Worm (Caenorhabditis elegans) whole organism, late embryonic: ENCODE measurements around the gene srh-208.
"Not testable (repeated sequence)": the region's sequence is repeated elsewhere in the genome, so short reads cannot be mapped to it uniquely, and the experiment has no call there.

Experiments
- K02D7.2 ChIP-seq: sonication (generic microtip); optimal IDR thresholded peaks from 2 replicates; lab custom pipeline; 2017; ENCODE audit warnings: mild to moderate bottlenecking, missing genetic modification characterization, missing compliant biosample characterization
- T23F11.4 ChIP-seq: fragments of 200-800 bp; sonication (Bioruptor generic); optimal IDR thresholded peaks from 2 replicates; lab custom pipeline; 2018; ENCODE audit warnings: mild to moderate bottlenecking, missing genetic modification characterization, missing compliant biosample characterization
- ahr-1 ChIP-seq: sonication (generic microtip); optimal IDR thresholded peaks from 2 replicates; lab custom pipeline; 2016; ENCODE audit warnings: missing genetic modification characterization, missing compliant biosample characterization
- ceh-14 ChIP-seq: sonication (generic microtip); optimal IDR thresholded peaks from 2 replicates; lab custom pipeline; 2016; ENCODE audit warnings: missing genotype, missing genetic modification characterization, missing compliant biosample characterization
- ceh-18 ChIP-seq: sonication (generic microtip); optimal IDR thresholded peaks from 2 replicates; lab custom pipeline; 2016; ENCODE audit warnings: missing genetic modification characterization, missing compliant biosample characterization
- ceh-22 ChIP-seq: sonication (generic microtip); optimal IDR thresholded peaks from 2 replicates; lab custom pipeline; 2017; ENCODE audit warnings: missing biosample characterization, missing genetic modification characterization
- ceh-24 ChIP-seq: sonication (generic microtip); optimal IDR thresholded peaks from 2 replicates; lab custom pipeline; 2016; ENCODE audit warnings: mild to moderate bottlenecking, missing genetic modification characterization, missing compliant biosample characterization
- ceh-30 ChIP-seq: fragments of 150-350 bp; optimal IDR thresholded peaks from 2 replicates; lab custom pipeline; 2014; ENCODE audit warnings: missing biosample characterization, missing genetic modification characterization
- ceh-31 ChIP-seq: sonication (generic microtip); optimal IDR thresholded peaks from 2 replicates; lab custom pipeline; 2016; ENCODE audit warnings: missing genetic modification characterization, missing compliant biosample characterization
- ceh-34 ChIP-seq: sonication (generic microtip); optimal IDR thresholded peaks from 2 replicates; lab custom pipeline; 2016; ENCODE audit warnings: mild to moderate bottlenecking, missing genetic modification characterization, missing compliant biosample characterization
- ceh-48 ChIP-seq: sonication (generic microtip); optimal IDR thresholded peaks from 2 replicates; lab custom pipeline; 2016; ENCODE audit warnings: missing genetic modification characterization, inconsistent platforms, missing compliant biosample characterization
- ceh-6 ChIP-seq: fragments of 200-800 bp; sonication (Bioruptor generic); optimal IDR thresholded peaks from 2 replicates; lab custom pipeline; 2018; ENCODE audit warnings: mild to moderate bottlenecking, missing genetic modification characterization, missing compliant biosample characterization
- che-1 ChIP-seq: sonication (generic microtip); optimal IDR thresholded peaks from 2 replicates; lab custom pipeline; 2016; ENCODE audit warnings: mild to moderate bottlenecking, missing genetic modification characterization, missing compliant biosample characterization
- dve-1 ChIP-seq: sonication (generic microtip); optimal IDR thresholded peaks from 2 replicates; lab custom pipeline; 2017; ENCODE audit warnings: antibody characterized with exemption, mild to moderate bottlenecking, missing genetic modification characterization, missing compliant biosample characterization
- elt-4 ChIP-seq: sonication (generic microtip); optimal IDR thresholded peaks from 2 replicates; lab custom pipeline; 2016; ENCODE audit warnings: missing genetic modification characterization, missing compliant biosample characterization
- ets-4 ChIP-seq: sonication (generic microtip); optimal IDR thresholded peaks from 2 replicates; lab custom pipeline; 2016; ENCODE audit warnings: missing genetic modification characterization, missing compliant biosample characterization
- fkh-6 ChIP-seq: sonication (generic microtip); optimal IDR thresholded peaks from 2 replicates; lab custom pipeline; 2016; ENCODE audit warnings: missing genetic modification characterization, missing compliant biosample characterization
- hlh-13 ChIP-seq: fragments of 200-800 bp; sonication (Bioruptor generic); optimal IDR thresholded peaks from 2 replicates; lab custom pipeline; 2018; ENCODE audit warnings: mild to moderate bottlenecking, missing genetic modification characterization, missing compliant biosample characterization
- hlh-30 ChIP-seq: sonication (generic microtip); optimal IDR thresholded peaks from 2 replicates; lab custom pipeline; 2017; ENCODE audit warnings: antibody characterized with exemption, missing genetic modification characterization, missing compliant biosample characterization; ENCODE audit not compliant: insufficient read depth
- madf-2 ChIP-seq: sonication (generic microtip); optimal IDR thresholded peaks from 2 replicates; lab custom pipeline; 2017; ENCODE audit warnings: missing genetic modification characterization, missing compliant biosample characterization
- mec-3 ChIP-seq: sonication (generic microtip); optimal IDR thresholded peaks from 2 replicates; lab custom pipeline; 2016; ENCODE audit warnings: borderline replicate concordance, missing genetic modification characterization, missing compliant biosample characterization
- nfya-1 ChIP-seq: sonication (generic microtip); optimal IDR thresholded peaks from 2 replicates; lab custom pipeline; 2017; ENCODE audit warnings: missing genetic modification characterization, mild to moderate bottlenecking, missing compliant biosample characterization, antibody characterized with exemption, moderate library complexity
- nhr-11 ChIP-seq: fragments of 150-350 bp; optimal IDR thresholded peaks from 2 replicates; lab custom pipeline; 2014; ENCODE audit warnings: missing biosample characterization, missing genetic modification characterization
- pag-3 ChIP-seq: sonication (generic microtip); optimal IDR thresholded peaks from 2 replicates; lab custom pipeline; 2016; ENCODE audit warnings: missing compliant biosample characterization, missing genetic modification characterization, borderline replicate concordance
- pat-9 ChIP-seq: fragments of 200-800 bp; sonication (Bioruptor generic); optimal IDR thresholded peaks from 2 replicates; lab custom pipeline; 2018; ENCODE audit warnings: mild to moderate bottlenecking, missing genetic modification characterization, moderate library complexity, missing compliant biosample characterization
- pax-1 ChIP-seq: fragments of 150-350 bp; optimal IDR thresholded peaks from 2 replicates; lab custom pipeline; 2014; ENCODE audit warnings: missing biosample characterization, missing genetic modification characterization
- pqm-1 ChIP-seq: sonication (generic microtip); optimal IDR thresholded peaks from 2 replicates; lab custom pipeline; 2016; ENCODE audit warnings: missing genetic modification characterization, missing compliant biosample characterization
- ref-2 ChIP-seq: sonication (generic microtip); optimal IDR thresholded peaks from 2 replicates; lab custom pipeline; 2016; ENCODE audit warnings: missing genetic modification characterization, missing compliant biosample characterization
- sox-2 ChIP-seq: fragments of 200-800 bp; sonication (Bioruptor generic); IDR thresholded peaks from 2 replicates; pipeline ENCODE4 v1.3.6; 2022; ENCODE audit warnings: missing genetic modification reagents, missing genetic modification characterization, missing compliant biosample characterization
- syd-9 ChIP-seq: sonication (generic microtip); optimal IDR thresholded peaks from 2 replicates; lab custom pipeline; 2016; ENCODE audit warnings: mild to moderate bottlenecking, missing genetic modification characterization, moderate library complexity, missing compliant biosample characterization
- tbx-2 ChIP-seq: sonication (generic microtip); optimal IDR thresholded peaks from 2 replicates; lab custom pipeline; 2016; ENCODE audit warnings: missing genetic modification characterization, missing compliant biosample characterization
- tbx-7 ChIP-seq: sonication (generic microtip); optimal IDR thresholded peaks from 2 replicates; lab custom pipeline; 2016; ENCODE audit warnings: missing genotype, missing genetic modification characterization, missing compliant biosample characterization
- ttx-3 ChIP-seq: sonication (generic microtip); optimal IDR thresholded peaks from 2 replicates; lab custom pipeline; 2016; ENCODE audit warnings: missing genetic modification reagents, missing genetic modification characterization, missing compliant biosample characterization
- unc-42 ChIP-seq: sonication (generic microtip); optimal IDR thresholded peaks from 2 replicates; lab custom pipeline; 2016; ENCODE audit warnings: missing genotype, missing genetic modification characterization, missing compliant biosample characterization
- unc-86 ChIP-seq: sonication (generic microtip); optimal IDR thresholded peaks from 2 replicates; lab custom pipeline; 2016; ENCODE audit warnings: missing genetic modification characterization, missing compliant biosample characterization
- ztf-16 ChIP-seq: sonication (generic microtip); optimal IDR thresholded peaks from 2 replicates; lab custom pipeline; 2017; ENCODE audit warnings: missing genetic modification characterization, missing compliant biosample characterization

The srh-208 gene

DNA sequence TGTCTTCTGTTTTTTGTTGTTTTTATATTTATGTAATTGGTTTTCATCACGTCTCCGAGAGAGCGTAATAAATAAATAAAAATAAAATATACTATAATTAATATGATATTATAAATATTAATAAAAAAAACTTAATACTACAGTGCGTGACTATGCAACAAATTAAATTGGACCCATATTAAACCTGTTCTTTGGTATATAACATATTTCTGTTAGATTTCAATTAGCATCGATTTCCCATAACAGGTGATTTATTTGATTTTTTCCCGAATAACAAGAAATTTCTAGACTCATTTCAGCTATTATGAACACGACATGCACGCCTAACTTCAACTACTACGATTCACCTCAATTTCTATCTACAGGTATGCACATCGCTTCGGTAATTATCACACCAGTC is at the start of gene srh-208:
TSS of gene srh-208 (plus strand) at position 301 of the 400 bp plus-strand sequence.
- TF ChIP-seq ets-4, ceh-48, unc-42 (tag; lab: Kevin White, UChicago): not testable (repeated sequence)

DNA sequence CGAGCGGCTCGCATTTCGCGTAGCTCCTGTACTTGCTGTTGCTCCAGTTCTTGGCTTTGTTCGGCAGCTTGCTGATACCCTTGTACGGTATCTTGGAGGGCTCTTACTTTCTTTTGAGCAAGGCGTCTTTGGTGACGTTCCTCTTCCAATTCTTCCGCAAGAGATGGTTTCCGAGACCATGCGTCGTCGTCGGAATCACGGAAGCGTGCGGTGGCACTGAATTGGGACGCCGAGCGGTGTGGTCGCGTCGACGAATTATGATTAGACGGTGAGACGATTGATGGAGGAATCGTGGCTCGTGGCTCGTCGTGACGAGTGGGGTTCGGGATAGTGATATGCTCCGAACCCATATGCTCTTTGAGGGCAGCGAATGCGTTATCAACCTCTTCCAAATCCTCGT is 40.8 kb upstream of the srh-208 start:
- TF ChIP-seq mec-3 (tag; lab: Kevin White, UChicago) (no peak), ceh-24 (tag; lab: Kevin White, UChicago) (no peak), tbx-2 (tag; lab: Kevin White, UChicago) (no peak), ceh-31 (tag; lab: Kevin White, UChicago) (no peak), fkh-6 (no peak), pag-3 (no peak)
- TF ChIP-seq, all 69 proteins: peak for 0

DNA sequence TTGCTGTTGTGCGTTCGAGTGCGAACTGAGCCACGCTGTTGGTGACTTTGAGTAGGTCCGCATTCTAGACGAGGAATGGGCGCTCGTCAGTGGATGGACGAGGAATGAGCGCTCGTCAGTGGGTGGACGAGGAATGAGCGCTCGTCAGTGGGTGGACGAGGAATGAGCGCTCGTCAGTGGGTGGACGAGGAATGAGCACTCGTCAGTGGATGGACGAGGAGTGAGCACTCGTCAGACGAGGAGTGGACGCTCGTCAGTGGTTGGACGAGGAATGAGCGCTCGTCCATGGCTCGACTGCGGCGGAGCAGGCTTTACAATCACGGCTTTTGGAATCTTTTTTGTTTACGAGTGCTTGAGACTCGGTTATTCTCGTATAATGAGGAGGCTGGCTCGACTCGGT is 38.7 kb upstream of the srh-208 start:
- TF ChIP-seq che-1 (tag; lab: Kevin White, UChicago) (no peak), fkh-6 (no peak), sox-2 (GFP tag; lab: Robert Waterston, UW) (no peak), T23F11.4 (GFP tag; lab: Kevin White, UChicago) (no peak), ceh-30 (tag; lab: Kevin White, UChicago) (no peak), hlh-30 (tag; lab: Kevin White, UChicago) (no peak), elt-4 (tag; lab: Kevin White, UChicago) (no peak), pax-1 (tag; lab: Kevin White, UChicago) (no peak), tbx-7 (tag; lab: Kevin White, UChicago) (no peak)

DNA sequence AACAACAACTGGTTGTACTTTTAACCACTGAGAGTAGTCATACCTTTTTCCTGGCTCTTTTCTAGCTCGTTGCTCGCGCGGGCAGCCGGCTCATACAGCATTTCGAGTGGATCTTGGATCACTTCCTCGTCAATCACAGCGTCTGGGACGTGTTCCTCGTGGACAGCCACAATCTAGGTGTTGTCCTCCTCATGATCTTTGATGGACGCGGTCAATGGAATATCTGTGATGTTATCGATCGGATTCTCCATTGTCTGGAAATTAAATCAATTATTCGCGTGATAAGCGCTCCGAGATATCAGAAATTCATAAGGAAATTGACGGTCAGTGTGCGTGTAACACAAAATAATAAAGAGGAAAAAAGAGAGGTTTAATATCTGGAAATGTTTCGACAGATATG is 37.3 kb upstream of the srh-208 start, which contains the start of gene F21D9.8:
TSS of gene F21D9.8 (minus strand) at position 101 of the 400 bp plus-strand sequence.
- no peak for TF ChIP-seq pat-9 (tag; lab: Kevin White, UChicago)
- TF ChIP-seq ref-2 = no peak
- TF ChIP-seq ztf-16 (tag; lab: Kevin White, UChicago) = no peak
- TF ChIP-seq unc-86 (tag; lab: Kevin White, UChicago) = no peak
- TF ChIP-seq hlh-30 (tag; lab: Kevin White, UChicago) = no peak
- no peak for TF ChIP-seq sox-2 (GFP tag; lab: Robert Waterston, UW)
- TF ChIP-seq ceh-14 (tag; lab: Kevin White, UChicago) = no peak
- no peak for TF ChIP-seq madf-2
- TF ChIP-seq, all 69 proteins: peak for 0

DNA sequence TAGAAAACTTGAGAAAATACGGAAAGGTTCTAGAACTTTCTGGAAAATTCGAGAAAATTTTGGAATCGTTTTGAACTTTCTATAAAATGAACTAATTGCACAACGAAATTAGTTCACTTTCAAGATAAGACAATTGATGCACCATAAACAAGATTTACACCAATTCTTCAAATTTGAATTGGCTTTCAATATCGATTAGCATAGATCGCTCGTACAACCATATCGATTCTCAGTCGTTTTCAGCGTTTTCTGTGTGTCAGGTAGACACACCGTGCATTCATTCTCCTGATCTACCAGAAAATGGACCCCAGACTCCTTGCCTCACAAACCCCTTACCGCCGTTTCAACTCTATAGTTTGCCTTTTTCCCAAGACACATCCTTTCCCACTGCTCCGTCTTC is 34.8 kb upstream of the srh-208 start, which contains the start of gene fbxb-117:
TSS of gene fbxb-117 (plus strand) at position 301 of the 400 bp plus-strand sequence.
- TF ChIP-seq ref-2 = no peak
- TF ChIP-seq ceh-22 (tag; lab: Kevin White, UChicago) = no peak
- TF ChIP-seq pat-9 (tag; lab: Kevin White, UChicago) = no peak
- TF ChIP-seq nhr-11 (tag; lab: Kevin White, UChicago) = no peak
- TF ChIP-seq ttx-3 (tag; lab: Kevin White, UChicago) = no peak
- TF ChIP-seq hlh-13 (GFP tag; lab: Kevin White, UChicago) = no peak
- no peak for TF ChIP-seq K02D7.2 (tag; lab: Kevin White, UChicago)
- no peak for TF ChIP-seq pqm-1
- no peak for TF ChIP-seq ceh-31 (tag; lab: Kevin White, UChicago)

DNA sequence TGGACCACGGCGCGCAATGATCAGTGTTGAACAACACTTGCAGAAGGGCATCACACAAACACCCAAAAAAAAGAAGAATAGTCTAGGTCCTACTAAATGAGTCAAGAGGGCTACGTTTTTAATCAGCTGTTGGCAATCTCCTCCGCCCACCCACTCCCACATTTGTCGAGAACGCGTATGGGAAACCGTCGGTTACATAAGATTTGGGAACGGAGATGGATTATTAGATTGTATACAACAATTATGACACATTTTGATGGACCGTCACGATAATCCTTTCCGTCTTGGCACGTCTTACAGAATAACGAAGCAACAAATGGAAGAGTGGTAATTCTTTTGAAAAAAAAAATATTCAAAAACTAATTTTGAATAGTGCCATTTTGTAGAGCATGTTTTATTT is 31.2 kb upstream of the srh-208 start:
- TF ChIP-seq ceh-34 = no peak
- TF ChIP-seq ceh-24 (tag; lab: Kevin White, UChicago) = no peak
- no peak for TF ChIP-seq che-1 (tag; lab: Kevin White, UChicago)
- no peak for TF ChIP-seq ceh-30 (tag; lab: Kevin White, UChicago)
- no peak for TF ChIP-seq tbx-2 (tag; lab: Kevin White, UChicago)
- no peak for TF ChIP-seq nfya-1 (tag; lab: Kevin White, UChicago)
- TF ChIP-seq ceh-6 (GFP tag; lab: Kevin White, UChicago) = no peak
- TF ChIP-seq syd-9 (tag; lab: Kevin White, UChicago) = no peak
- TF ChIP-seq ceh-18 (tag; lab: Kevin White, UChicago) = no peak
- no peak for TF ChIP-seq ahr-1 (tag; lab: Kevin White, UChicago)
- TF ChIP-seq ceh-14 (tag; lab: Kevin White, UChicago) = no peak
- TF ChIP-seq dve-1 (tag; lab: Kevin White, UChicago) = no peak
- no peak for TF ChIP-seq T23F11.4 (GFP tag; lab: Kevin White, UChicago)
- TF ChIP-seq, all 69 proteins: peak for 0
